Fruit fly (Drosophila melanogaster) whole organism, embryonic: ENCODE measurements around the gene CG32647.

Experiments used
- Ada2b ChIP-seq: fragments of 200-800 bp; sonication (Bioruptor generic); IDR thresholded peaks from 2 replicates; pipeline ENCODE4 v1.3.6; 2022; ENCODE audit warnings: missing biosample characterization, missing genetic modification characterization
- B-H1 ChIP-seq: fragments of 200-800 bp; sonication (Bioruptor generic); IDR thresholded peaks from 3 replicates; pipeline ENCODE4 v1.3.6; 2022; ENCODE audit warnings: missing biosample characterization, missing genetic modification characterization
- BEAF-32 ChIP-seq: fragments of 200-800 bp; sonication (Bioruptor generic); optimal IDR thresholded peaks from 3 replicates; lab custom pipeline; 2017; ENCODE audit warnings: missing biosample characterization, missing genetic modification characterization, mild to moderate bottlenecking, moderate library complexity, missing genetic modification reagents
- CG10366 ChIP-seq: fragments of 200-800 bp; sonication (Bioruptor generic); IDR thresholded peaks from 2 replicates; pipeline ENCODE4 v1.3.6; 2022; ENCODE audit warnings: missing biosample characterization, missing genetic modification characterization
- CG11398 ChIP-seq: fragments of 200-800 bp; sonication (Bioruptor generic); optimal IDR thresholded peaks from 2 replicates; lab custom pipeline; 2016; ENCODE audit warnings: missing biosample characterization, missing genetic modification characterization
- CG11695 ChIP-seq: fragments of 200-800 bp; sonication (Bioruptor generic); IDR thresholded peaks from 3 replicates; pipeline ENCODE4 v1.3.6; 2022; ENCODE audit warnings: missing biosample characterization, missing genetic modification characterization
- CG12236 ChIP-seq: fragments of 200-800 bp; sonication (Bioruptor generic); optimal IDR thresholded peaks from 2 replicates; lab custom pipeline; 2016; ENCODE audit warnings: missing biosample characterization, missing genetic modification characterization
- CG13894 ChIP-seq: fragments of 200-800 bp; sonication (Bioruptor generic); optimal IDR thresholded peaks from 3 replicates; lab custom pipeline; 2018; ENCODE audit warnings: missing biosample characterization, mild to moderate bottlenecking, missing genetic modification characterization, moderate library complexity
- CG17359 ChIP-seq: fragments of 200-800 bp; sonication (Bioruptor generic); optimal IDR thresholded peaks from 3 replicates; lab custom pipeline; 2018; ENCODE audit warnings: missing biosample characterization, mild to moderate bottlenecking, missing genetic modification characterization, moderate library complexity
- CG17612 ChIP-seq: fragments of 200-800 bp; sonication (Bioruptor generic); IDR thresholded peaks from 2 replicates; pipeline ENCODE4 v1.3.6; 2022; ENCODE audit warnings: missing biosample characterization, missing genetic modification characterization
- CG18599 ChIP-seq: fragments of 200-800 bp; sonication (Bioruptor generic); optimal IDR thresholded peaks from 3 replicates; lab custom pipeline; 2017; ENCODE audit warnings: missing biosample characterization, missing genetic modification characterization, mild to moderate bottlenecking, moderate library complexity, missing genetic modification reagents
- CG2116 ChIP-seq: fragments of 200-800 bp; sonication (Bioruptor generic); optimal IDR thresholded peaks from 3 replicates; lab custom pipeline; 2018; ENCODE audit warnings: missing biosample characterization, mild to moderate bottlenecking, missing genetic modification characterization
- CG31224 ChIP-seq: fragments of 200-800 bp; sonication (Bioruptor generic); IDR thresholded peaks from 2 replicates; pipeline ENCODE4 v1.3.6; 2022; ENCODE audit warnings: missing biosample characterization, missing genetic modification characterization
- CG31441 ChIP-seq: fragments of 200-800 bp; sonication (Bioruptor generic); IDR thresholded peaks from 2 replicates; pipeline ENCODE4 v1.3.6; 2022; ENCODE audit warnings: missing biosample characterization, missing genetic modification characterization
- CG3163 ChIP-seq: fragments of 200-800 bp; sonication (Bioruptor generic); optimal IDR thresholded peaks from 3 replicates; lab custom pipeline; 2016; ENCODE audit warnings: missing biosample characterization, missing genetic modification characterization
- CG32767 ChIP-seq: fragments of 200-800 bp; sonication (Bioruptor generic); IDR thresholded peaks from 2 replicates; pipeline ENCODE4 v1.3.6; 2022; ENCODE audit warnings: missing biosample characterization, missing genetic modification characterization
- CG6813 ChIP-seq: fragments of 200-800 bp; sonication (Bioruptor generic); optimal IDR thresholded peaks from 2 replicates; lab custom pipeline; 2017; ENCODE audit warnings: missing biosample characterization, missing genetic modification characterization, mild to moderate bottlenecking, moderate library complexity, missing genetic modification reagents
- CG7271 ChIP-seq: fragments of 200-800 bp; sonication (Bioruptor generic); optimal IDR thresholded peaks from 2 replicates; lab custom pipeline; 2018; ENCODE audit warnings: missing biosample characterization, mild to moderate bottlenecking, missing genetic modification characterization, moderate library complexity
- CG7928 ChIP-seq: fragments of 200-800 bp; sonication (Bioruptor generic); optimal IDR thresholded peaks from 2 replicates; lab custom pipeline; 2017; ENCODE audit warnings: missing biosample characterization, mild to moderate bottlenecking, missing genetic modification characterization
- CG7963 ChIP-seq: fragments of 200-800 bp; sonication (Bioruptor generic); IDR thresholded peaks from 3 replicates; pipeline ENCODE4 v1.3.6; 2022; ENCODE audit warnings: missing biosample characterization, missing genetic modification characterization; ENCODE audit not compliant: partially characterized antibody
- CG9876 ChIP-seq: fragments of 200-800 bp; sonication (Bioruptor generic); optimal IDR thresholded peaks from 2 replicates; lab custom pipeline; 2016; ENCODE audit warnings: missing biosample characterization, missing genetic modification characterization
- Chrac-16 ChIP-seq: fragments of 200-800 bp; sonication (Bioruptor generic); optimal IDR thresholded peaks from 3 replicates; lab custom pipeline; 2016; ENCODE audit warnings: missing biosample characterization, missing genetic modification characterization
- D ChIP-seq, 2 experiments: fragments of 200-800 bp in 1 of 2; fragments of >200 bp in 1 of 2; sonication (Bioruptor generic) in 1 of 2; optimal IDR thresholded peaks; 2 replicates in 1 of 2; 3 replicates in 1 of 2; lab custom pipeline; 2017; ENCODE audit warnings: mild to moderate bottlenecking in 1 of 2, missing biosample characterization in 1 of 2, missing genetic modification characterization in 1 of 2, missing genetic modification reagents in 1 of 2
- Dad ChIP-seq: fragments of 200-800 bp; sonication (Bioruptor generic); optimal IDR thresholded peaks from 3 replicates; lab custom pipeline; 2016; ENCODE audit warnings: missing biosample characterization, missing genetic modification characterization
- Deaf1 ChIP-seq: fragments of 200-800 bp; optimal IDR thresholded peaks from 3 replicates; lab custom pipeline; 2019; ENCODE audit warnings: missing biosample characterization, mild to moderate bottlenecking, missing genetic modification characterization, moderate library complexity
- Dfd ChIP-seq, 2 experiments: fragments of >200 bp; optimal IDR thresholded peaks; 2 replicates each; lab custom pipeline; 2017; ENCODE audit warnings: missing biosample characterization in 2 of 2, missing genetic modification characterization in 2 of 2
- E2f1 ChIP-seq: fragments of 200-800 bp; sonication (Bioruptor generic); IDR thresholded peaks from 2 replicates; pipeline ENCODE4 v1.3.6; 2022; ENCODE audit warnings: missing biosample characterization, missing genetic modification characterization
- H2.0 ChIP-seq: fragments of 200-800 bp; sonication (Bioruptor generic); IDR thresholded peaks from 2 replicates; pipeline ENCODE4 v1.3.6; 2022; ENCODE audit warnings: missing biosample characterization, missing genetic modification characterization
- HHEX ChIP-seq: fragments of 200-800 bp; sonication (Bioruptor generic); optimal IDR thresholded peaks from 3 replicates; lab custom pipeline; 2017; ENCODE audit warnings: missing biosample characterization, mild to moderate bottlenecking, missing genetic modification characterization, missing genetic modification reagents
- HmgD ChIP-seq: fragments of 200-800 bp; sonication (Bioruptor generic); optimal IDR thresholded peaks from 3 replicates; lab custom pipeline; 2016; ENCODE audit warnings: missing biosample characterization, missing genetic modification characterization
- Mad ChIP-seq: fragments of 200-800 bp; sonication (Bioruptor generic); optimal IDR thresholded peaks from 2 replicates; lab custom pipeline; 2016; ENCODE audit warnings: missing biosample characterization, missing genetic modification characterization
- NK7.1 ChIP-seq: fragments of 200-800 bp; sonication (Bioruptor generic); optimal IDR thresholded peaks from 3 replicates; lab custom pipeline; 2016; ENCODE audit warnings: missing biosample characterization, missing genetic modification characterization
- Nf-YA ChIP-seq: fragments of 200-800 bp; sonication (Bioruptor generic); IDR thresholded peaks from 2 replicates; pipeline ENCODE4 v1.3.6; 2022; ENCODE audit warnings: missing biosample characterization, missing genetic modification characterization
- NfI ChIP-seq: fragments of 200-800 bp; sonication (Bioruptor generic); optimal IDR thresholded peaks from 3 replicates; lab custom pipeline; 2018; ENCODE audit warnings: missing biosample characterization, mild to moderate bottlenecking, missing genetic modification characterization, moderate library complexity
- Sox100B ChIP-seq: fragments of 200-800 bp; sonication (Bioruptor generic); optimal IDR thresholded peaks from 3 replicates; lab custom pipeline; 2018; ENCODE audit warnings: missing biosample characterization, mild to moderate bottlenecking, missing genetic modification characterization
- ap ChIP-seq: fragments of 200-800 bp; sonication (Bioruptor generic); IDR thresholded peaks from 2 replicates; pipeline ENCODE4 v1.3.6; 2022; ENCODE audit warnings: missing biosample characterization, missing genetic modification characterization
- cato ChIP-seq: fragments of 200-800 bp; sonication (Bioruptor generic); optimal IDR thresholded peaks from 2 replicates; lab custom pipeline; 2016; ENCODE audit warnings: missing biosample characterization, missing genetic modification characterization, borderline replicate concordance
- en ChIP-seq: fragments of 200-800 bp; sonication (Bioruptor generic); optimal IDR thresholded peaks from 2 replicates; lab custom pipeline; 2016; ENCODE audit warnings: missing biosample characterization, missing genetic modification characterization
- fd64A ChIP-seq: fragments of 200-800 bp; sonication (Bioruptor generic); optimal IDR thresholded peaks from 3 replicates; lab custom pipeline; 2018; ENCODE audit warnings: missing biosample characterization, mild to moderate bottlenecking, missing genetic modification characterization
- gro ChIP-seq: fragments of 200-800 bp; sonication (Bioruptor generic); optimal IDR thresholded peaks from 2 replicates; lab custom pipeline; 2016; ENCODE audit warnings: missing biosample characterization, missing genetic modification characterization
- gt ChIP-seq: fragments of 200-800 bp; sonication (Bioruptor generic); IDR thresholded peaks from 2 replicates; pipeline ENCODE4 v1.3.6; 2022; ENCODE audit warnings: missing biosample characterization, missing genetic modification characterization
- kay ChIP-seq: fragments of 200-800 bp; sonication (Bioruptor generic); optimal IDR thresholded peaks from 2 replicates; lab custom pipeline; 2016; ENCODE audit warnings: missing biosample characterization, missing genetic modification characterization
- shn ChIP-seq: fragments of 200-800 bp; sonication (Bioruptor generic); optimal IDR thresholded peaks from 3 replicates; lab custom pipeline; 2016; ENCODE audit warnings: missing biosample characterization, missing genetic modification characterization
- slbo ChIP-seq: fragments of 200-800 bp; sonication (Bioruptor generic); IDR thresholded peaks from 2 replicates; pipeline ENCODE4 v1.3.6; 2022; ENCODE audit warnings: missing biosample characterization, missing genetic modification characterization
- slou ChIP-seq: fragments of 200-800 bp; sonication (Bioruptor generic); optimal IDR thresholded peaks from 3 replicates; lab custom pipeline; 2016; ENCODE audit warnings: missing biosample characterization, missing genetic modification characterization
- slp2 ChIP-seq: fragments of 200-800 bp; sonication (Bioruptor generic); optimal IDR thresholded peaks from 2 replicates; lab custom pipeline; 2016; ENCODE audit warnings: missing biosample characterization, missing genetic modification characterization
- sr ChIP-seq: fragments of 200-800 bp; sonication (Bioruptor generic); IDR thresholded peaks from 3 replicates; pipeline ENCODE4 v1.3.6; 2022; ENCODE audit warnings: missing biosample characterization, missing genetic modification characterization
- usp ChIP-seq: fragments of >200 bp; optimal IDR thresholded peaks from 2 replicates; lab custom pipeline; 2017; ENCODE audit warnings: missing biosample characterization, missing genetic modification characterization
- vvl ChIP-seq: fragments of 200-800 bp; sonication (Bioruptor generic); IDR thresholded peaks from 2 replicates; pipeline ENCODE4 v1.3.6; 2022; ENCODE audit warnings: missing biosample characterization, missing genetic modification characterization
- zfh1 ChIP-seq: fragments of 200-800 bp; sonication (Bioruptor generic); IDR thresholded peaks from 3 replicates; pipeline ENCODE4 v1.3.6; 2022; ENCODE audit warnings: missing biosample characterization, missing genetic modification characterization
- zfh2 ChIP-seq: fragments of 200-800 bp; sonication (Bioruptor generic); optimal IDR thresholded peaks from 2 replicates; lab custom pipeline; 2016; ENCODE audit warnings: missing biosample characterization, missing genetic modification characterization

Gene CG32647

dm6 chrX:12755017-12755563, 29.7 kb downstream of the CG32647 start (continued):
- peak; percentile 9 for TF ChIP-seq CG11398
- peak; percentile 30; the same call in 1 of the 2 replicates for TF ChIP-seq CG31441 (GFP tag; lab: Robert Waterston, UW)
- no peak for TF ChIP-seq Dfd (GFP tag; optimal IDR thresholded peaks at IDR 0.05; lab: Kevin White, UChicago)
- no peak for TF ChIP-seq usp (GFP tag; lab: Kevin White, UChicago)
- TF ChIP-seq CG6813 (GFP tag; lab: Kevin White, UChicago) = peak; percentile 16
- TF ChIP-seq E2f1 (GFP tag; lab: Robert Waterston, UW) = peak; percentile 61
- no peak for TF ChIP-seq en (GFP tag; lab: Kevin White, UChicago)
- TF ChIP-seq CG11695 = peak; percentile 81
- TF ChIP-seq fd64A = no peak
- TF ChIP-seq CG12236 (GFP tag; lab: Kevin White, UChicago) = no peak
- TF ChIP-seq NK7.1 (GFP tag; lab: Kevin White, UChicago) = peak; percentile 1
- peak; percentile 61 for TF ChIP-seq ap
- TF ChIP-seq CG17359 (tag; lab: Kevin White, UChicago) = peak; percentile 71
- TF ChIP-seq zfh1 (GFP tag; lab: Robert Waterston, UW) = peak; percentile 68; the same call in 2 of the 3 replicates
- TF ChIP-seq Ada2b (GFP tag; lab: Robert Waterston, UW) = peak; percentile 78
- peak; percentile 13 for TF ChIP-seq CG2116 (GFP tag; lab: Kevin White, UChicago)
- peak; percentile 67 for TF ChIP-seq CG17612 (GFP tag; lab: Robert Waterston, UW)
- TF ChIP-seq CG9876 = peak; percentile 22
- TF ChIP-seq HHEX = peak; percentile 75
- peak; percentile 74 for TF ChIP-seq CG31224 (GFP tag; lab: Robert Waterston, UW)
- TF ChIP-seq vvl (GFP tag; lab: Robert Waterston, UW) = peak; percentile 81
- no peak for TF ChIP-seq sr (GFP tag; lab: Robert Waterston, UW)
- TF ChIP-seq CG7271 (tag; lab: Kevin White, UChicago) = no peak
- peak; percentile 5 for TF ChIP-seq Mad (GFP tag; lab: Kevin White, UChicago)
- no peak for TF ChIP-seq BEAF-32 (GFP tag; lab: Kevin White, UChicago)
- TF ChIP-seq CG10366 (GFP tag; lab: Robert Waterston, UW) = peak; percentile 71
- TF ChIP-seq Nf-YA (GFP tag; lab: Robert Waterston, UW) = peak; percentile 51
- TF ChIP-seq CG32767 (GFP tag; lab: Robert Waterston, UW) = peak; percentile 75
- no peak for TF ChIP-seq kay
- TF ChIP-seq CG18599 (GFP tag; lab: Kevin White, UChicago) = peak; percentile 86
- peak; percentile 47 for TF ChIP-seq gro (GFP tag; lab: Kevin White, UChicago)
- TF ChIP-seq slou (GFP tag; lab: Kevin White, UChicago) = peak; percentile 37
- peak; percentile 38 for TF ChIP-seq Deaf1
- no peak for TF ChIP-seq CG3163 (GFP tag; lab: Kevin White, UChicago)
- TF ChIP-seq H2.0 (GFP tag; lab: Robert Waterston, UW) = peak; percentile 64
- peak; percentile 45; the same call in 2 of the 3 replicates for TF ChIP-seq B-H1
- peak; percentile 21 for TF ChIP-seq CG7928 (GFP tag; lab: Kevin White, UChicago)
- peak; percentile 26 for TF ChIP-seq Dad (GFP tag; lab: Kevin White, UChicago)
- no peak for TF ChIP-seq HmgD
- no peak for TF ChIP-seq gt (GFP tag; lab: Robert Waterston, UW)
- peak; percentile 58 for TF ChIP-seq Chrac-16
- peak; percentile 85 for TF ChIP-seq CG13894 (tag; lab: Kevin White, UChicago)
- no peak for TF ChIP-seq cato (GFP tag; lab: Kevin White, UChicago)
- no peak for TF ChIP-seq CG7963
- TF ChIP-seq NfI = peak; percentile 70
- peak; percentile 91 for TF ChIP-seq slbo (GFP tag; lab: Robert Waterston, UW)
- peak; percentile 32 for TF ChIP-seq slp2
- no peak for TF ChIP-seq shn (GFP tag; lab: Kevin White, UChicago)
- TF ChIP-seq Sox100B (GFP tag; lab: Kevin White, UChicago) = peak; percentile 58
- TF ChIP-seq D (optimal IDR thresholded peaks at IDR 0.05; lab: Kevin White, UChicago) = no peak
- TF ChIP-seq D (GFP tag; optimal IDR thresholded peaks at IDR 0.05; lab: Kevin White, UChicago) = no peak
- peak; percentile 80 for TF ChIP-seq zfh2 (GFP tag; lab: Kevin White, UChicago)
